Fruit fly (Drosophila melanogaster): ENCODE data around the gene Gs2.
A peak's percentile ranks its signal among the peaks of the same experiment; 100 is the strongest.

DNA sequence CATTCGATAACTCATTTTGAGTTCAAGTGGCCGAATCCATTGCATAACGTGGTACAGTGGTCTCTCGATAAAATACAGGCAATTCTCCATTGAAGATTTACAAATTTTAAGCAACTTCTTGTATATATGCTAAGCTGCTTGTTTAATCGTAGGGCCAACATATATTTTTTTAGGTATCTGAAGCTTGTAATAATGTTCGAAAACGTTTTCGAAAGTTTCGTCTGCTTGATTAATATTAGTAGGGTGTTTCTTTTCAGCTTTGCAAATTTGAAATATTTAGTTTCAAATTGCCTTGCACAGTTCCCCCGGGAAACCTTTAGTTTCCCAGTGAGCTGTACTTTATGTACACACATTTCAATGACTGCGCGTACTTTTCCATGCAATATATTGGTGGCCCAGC is 42.9 kb upstream of the Gs2 start:
- no peak for TF ChIP-seq toe (GFP tag; optimal IDR thresholded peaks at IDR 0.05)
- peak; percentile 10 for TF ChIP-seq CG7101 (tag; optimal IDR thresholded peaks at IDR 0.05)
- no peak for TF ChIP-seq Mnt (GFP tag; optimal IDR thresholded peaks at IDR 0.05)
- TF ChIP-seq CG33017 (tag; optimal IDR thresholded peaks at IDR 0.05): no peak
- no peak for TF ChIP-seq cnc (optimal IDR thresholded peaks at IDR 0.05)
- no peak for TF ChIP-seq ovo (GFP tag; optimal IDR thresholded peaks at IDR 0.05)
- no peak for TF ChIP-seq Clk (GFP tag; optimal IDR thresholded peaks at IDR 0.05)
- no peak for TF ChIP-seq tj (GFP tag; optimal IDR thresholded peaks at IDR 0.05)
- TF ChIP-seq CG1620 (GFP tag; optimal IDR thresholded peaks at IDR 0.05): no peak
- no peak for TF ChIP-seq CG7045 (GFP tag; optimal IDR thresholded peaks at IDR 0.05)

All from whole organism, adult.